Fruit fly (Drosophila melanogaster) whole organism, embryonic: Measurements from ENCODE around the gene MED28.

Experiments
- Ada2b ChIP-seq: fragments of 200-800 bp; sonication (Bioruptor generic); IDR thresholded peaks from 2 replicates; pipeline ENCODE4 v1.3.6; 2022; ENCODE audit warnings: missing biosample characterization, missing genetic modification characterization
- Asciz ChIP-seq: fragments of 200-800 bp; sonication (Bioruptor generic); optimal IDR thresholded peaks from 2 replicates; lab custom pipeline; 2017; ENCODE audit warnings: missing biosample characterization, mild to moderate bottlenecking, missing genetic modification characterization, missing genetic modification reagents
- CG10267 ChIP-seq: fragments of 200-800 bp; sonication (Bioruptor generic); optimal IDR thresholded peaks from 2 replicates; lab custom pipeline; 2018; ENCODE audit warnings: missing biosample characterization, mild to moderate bottlenecking, missing genetic modification characterization, moderate library complexity
- CG10959 ChIP-seq: fragments of 200-800 bp; sonication (Bioruptor generic); IDR thresholded peaks from 2 replicates; pipeline ENCODE4 v1.3.6; 2022; ENCODE audit warnings: missing biosample characterization, missing genetic modification characterization
- CG11093 ChIP-seq: fragments of 200-800 bp; sonication (Bioruptor generic); IDR thresholded peaks from 3 replicates; pipeline ENCODE4 v1.3.6; 2022; ENCODE audit warnings: missing biosample characterization, missing genetic modification characterization
- CG12391 ChIP-seq: fragments of 200-800 bp; sonication (Bioruptor generic); optimal IDR thresholded peaks from 3 replicates; lab custom pipeline; 2018; ENCODE audit warnings: missing biosample characterization, mild to moderate bottlenecking, missing genetic modification characterization, moderate library complexity
- CG17612 ChIP-seq: fragments of 200-800 bp; sonication (Bioruptor generic); IDR thresholded peaks from 2 replicates; pipeline ENCODE4 v1.3.6; 2022; ENCODE audit warnings: missing biosample characterization, missing genetic modification characterization
- CG17802 ChIP-seq: fragments of 200-800 bp; sonication (Bioruptor generic); optimal IDR thresholded peaks from 2 replicates; lab custom pipeline; 2018; ENCODE audit warnings: missing biosample characterization, mild to moderate bottlenecking, missing genetic modification characterization, moderate library complexity
- CG18764 ChIP-seq: fragments of 200-800 bp; sonication (Bioruptor generic); optimal IDR thresholded peaks from 3 replicates; lab custom pipeline; 2016; ENCODE audit warnings: missing biosample characterization, missing genetic modification characterization
- CG2202 ChIP-seq: fragments of 200-800 bp; sonication (Bioruptor generic); optimal IDR thresholded peaks from 2 replicates; lab custom pipeline; 2018; ENCODE audit warnings: missing biosample characterization, mild to moderate bottlenecking, missing genetic modification characterization
- CG2712 ChIP-seq: fragments of 200-800 bp; optimal IDR thresholded peaks from 3 replicates; lab custom pipeline; 2019; ENCODE audit warnings: missing biosample characterization, mild to moderate bottlenecking, missing genetic modification characterization, moderate library complexity
- CG2875 ChIP-seq: fragments of 200-800 bp; sonication (Bioruptor generic); optimal IDR thresholded peaks from 2 replicates; lab custom pipeline; 2017; ENCODE audit warnings: missing biosample characterization, mild to moderate bottlenecking, missing genetic modification characterization, missing genetic modification reagents
- CG32767 ChIP-seq: fragments of 200-800 bp; sonication (Bioruptor generic); IDR thresholded peaks from 2 replicates; pipeline ENCODE4 v1.3.6; 2022; ENCODE audit warnings: missing biosample characterization, missing genetic modification characterization
- CG32772 ChIP-seq: fragments of 200-800 bp; sonication (Bioruptor generic); IDR thresholded peaks from 2 replicates; pipeline ENCODE4 v1.3.6; 2022; ENCODE audit warnings: missing biosample characterization, missing genetic modification characterization
- CG3847 ChIP-seq: fragments of 200-800 bp; sonication (Bioruptor generic); IDR thresholded peaks from 2 replicates; pipeline ENCODE4 v1.3.6; 2022; ENCODE audit warnings: missing biosample characterization, missing genetic modification characterization
- CG42726 ChIP-seq: fragments of 200-800 bp; sonication (Bioruptor generic); IDR thresholded peaks from 2 replicates; pipeline ENCODE4 v1.3.6; 2022; ENCODE audit warnings: missing biosample characterization, missing genetic modification characterization; ENCODE audit not compliant: partially characterized antibody
- CG4282 ChIP-seq: fragments of 200-800 bp; sonication (Bioruptor generic); optimal IDR thresholded peaks from 2 replicates; lab custom pipeline; 2016; ENCODE audit warnings: missing biosample characterization, missing genetic modification characterization
- CG6689 ChIP-seq: fragments of 200-800 bp; sonication (Bioruptor generic); IDR thresholded peaks from 2 replicates; pipeline ENCODE4 v1.3.6; 2022; ENCODE audit warnings: missing biosample characterization, missing genetic modification characterization
- CG6791 ChIP-seq: fragments of 200-800 bp; sonication (Bioruptor generic); IDR thresholded peaks from 3 replicates; pipeline ENCODE4 v1.3.6; 2022; ENCODE audit warnings: missing biosample characterization, missing genetic modification characterization; ENCODE audit not compliant: partially characterized antibody
- CG7271 ChIP-seq: fragments of 200-800 bp; sonication (Bioruptor generic); optimal IDR thresholded peaks from 2 replicates; lab custom pipeline; 2018; ENCODE audit warnings: missing biosample characterization, mild to moderate bottlenecking, missing genetic modification characterization, moderate library complexity
- CTCF ChIP-seq: fragments of 200-800 bp; sonication (Bioruptor generic); optimal IDR thresholded peaks from 2 replicates; lab custom pipeline; 2017; ENCODE audit warnings: missing biosample characterization, mild to moderate bottlenecking, missing genetic modification characterization, moderate library complexity
- H2.0 ChIP-seq: fragments of 200-800 bp; sonication (Bioruptor generic); IDR thresholded peaks from 2 replicates; pipeline ENCODE4 v1.3.6; 2022; ENCODE audit warnings: missing biosample characterization, missing genetic modification characterization
- HHEX ChIP-seq: fragments of 200-800 bp; sonication (Bioruptor generic); optimal IDR thresholded peaks from 3 replicates; lab custom pipeline; 2017; ENCODE audit warnings: missing biosample characterization, mild to moderate bottlenecking, missing genetic modification characterization, missing genetic modification reagents
- HLH4C ChIP-seq: fragments of 200-800 bp; sonication (Bioruptor generic); IDR thresholded peaks from 3 replicates; pipeline ENCODE4 v1.3.6; 2022; ENCODE audit warnings: missing biosample characterization, missing genetic modification characterization; ENCODE audit not compliant: partially characterized antibody
- HmgD ChIP-seq: fragments of 200-800 bp; sonication (Bioruptor generic); optimal IDR thresholded peaks from 3 replicates; lab custom pipeline; 2016; ENCODE audit warnings: missing biosample characterization, missing genetic modification characterization
- Hmr ChIP-seq: fragments of 200-800 bp; sonication (Bioruptor generic); optimal IDR thresholded peaks from 3 replicates; lab custom pipeline; 2017; ENCODE audit warnings: mild to moderate bottlenecking, missing biosample characterization, missing genetic modification reagents, missing genetic modification characterization
- Hr39 ChIP-seq: fragments of >200 bp; optimal IDR thresholded peaks from 2 replicates; lab custom pipeline; 2017
- Kr ChIP-seq: fragments of 200-800 bp; sonication (Bioruptor generic); optimal IDR thresholded peaks from 2 replicates; lab custom pipeline; 2017; ENCODE audit warnings: missing biosample characterization, mild to moderate bottlenecking, missing genetic modification characterization
- MBD-R2 ChIP-seq: fragments of 200-800 bp; sonication (Bioruptor generic); IDR thresholded peaks from 2 replicates; pipeline ENCODE4 v1.3.6; 2022; ENCODE audit warnings: missing biosample characterization, missing genetic modification characterization
- Mrtf ChIP-seq: fragments of 200-800 bp; sonication (Bioruptor generic); IDR thresholded peaks from 3 replicates; pipeline ENCODE4 v1.3.6; 2022; ENCODE audit warnings: missing biosample characterization, missing genetic modification characterization
- Xbp1 ChIP-seq: fragments of 200-800 bp; sonication (Bioruptor generic); optimal IDR thresholded peaks from 3 replicates; lab custom pipeline; 2016; ENCODE audit warnings: missing biosample characterization, mild to moderate bottlenecking, missing genetic modification characterization
- ac ChIP-seq: fragments of 200-800 bp; sonication (Bioruptor generic); optimal IDR thresholded peaks from 3 replicates; lab custom pipeline; 2017; ENCODE audit warnings: missing biosample characterization, mild to moderate bottlenecking, missing genetic modification characterization
- bcd ChIP-seq: fragments of 200-800 bp; sonication (Bioruptor generic); optimal IDR thresholded peaks from 2 replicates; lab custom pipeline; 2017; ENCODE audit warnings: missing biosample characterization, mild to moderate bottlenecking, missing genetic modification characterization
- bsh ChIP-seq, 2 experiments: fragments of 200-800 bp; sonication (Bioruptor generic); optimal IDR thresholded peaks; 2 replicates each; lab custom pipeline; 2017 to 2018; ENCODE audit warnings: mild to moderate bottlenecking in 2 of 2, missing biosample characterization in 2 of 2, missing genetic modification characterization in 2 of 2, moderate library complexity in 1 of 2
- caup ChIP-seq: fragments of 200-800 bp; sonication (Bioruptor generic); optimal IDR thresholded peaks from 3 replicates; lab custom pipeline; 2017; ENCODE audit warnings: missing biosample characterization, mild to moderate bottlenecking, missing genetic modification characterization, moderate library complexity; ENCODE audit not compliant: severe bottlenecking
- dm ChIP-seq: fragments of 200-800 bp; sonication (Bioruptor generic); optimal IDR thresholded peaks from 3 replicates; lab custom pipeline; 2016; ENCODE audit warnings: missing biosample characterization, missing genetic modification characterization
- eyg ChIP-seq: fragments of 200-800 bp; sonication (Bioruptor generic); optimal IDR thresholded peaks from 3 replicates; lab custom pipeline; 2016; ENCODE audit warnings: missing biosample characterization, missing genetic modification characterization
- gsb ChIP-seq: fragments of 200-800 bp; sonication (Bioruptor generic); IDR thresholded peaks from 2 replicates; pipeline ENCODE4 v1.3.6; 2022; ENCODE audit warnings: missing biosample characterization, missing genetic modification characterization
- her ChIP-seq: fragments of 200-800 bp; sonication (Bioruptor generic); optimal IDR thresholded peaks from 2 replicates; lab custom pipeline; 2016; ENCODE audit warnings: missing biosample characterization, missing genetic modification characterization
- hkb ChIP-seq, 2 experiments: fragments of 200-800 bp in 1 of 2; fragments of >200 bp in 1 of 2; sonication (Bioruptor generic) in 1 of 2; IDR thresholded peaks in 1 of 2; optimal IDR thresholded peaks in 1 of 2; 2 replicates each; pipeline versions ENCODE4 v1.3.6 to Lab custom; 2017 to 2022; ENCODE audit warnings: missing biosample characterization in 1 of 2, missing genetic modification characterization in 1 of 2
- inv ChIP-seq: fragments of 200-800 bp; sonication (Bioruptor generic); IDR thresholded peaks from 2 replicates; pipeline ENCODE4 v1.3.6; 2022; ENCODE audit warnings: missing biosample characterization, missing genetic modification characterization; ENCODE audit not compliant: partially characterized antibody
- nom ChIP-seq: fragments of 200-800 bp; sonication (Bioruptor generic); optimal IDR thresholded peaks from 2 replicates; lab custom pipeline; 2017; ENCODE audit warnings: missing biosample characterization, missing genetic modification characterization, mild to moderate bottlenecking, moderate library complexity, missing genetic modification reagents
- phol ChIP-seq: fragments of 200-800 bp; sonication (Bioruptor generic); optimal IDR thresholded peaks from 3 replicates; lab custom pipeline; 2018; ENCODE audit warnings: missing biosample characterization, mild to moderate bottlenecking, missing genetic modification characterization, moderate library complexity
- pzg ChIP-seq: fragments of 200-800 bp; sonication (Bioruptor generic); optimal IDR thresholded peaks from 3 replicates; lab custom pipeline; 2018; ENCODE audit warnings: missing biosample characterization, mild to moderate bottlenecking, missing genetic modification characterization, moderate library complexity
- ro ChIP-seq: fragments of 200-800 bp; sonication (Bioruptor generic); IDR thresholded peaks from 2 replicates; pipeline ENCODE4 v1.3.6; 2022; ENCODE audit warnings: missing biosample characterization, missing genetic modification characterization
- sc ChIP-seq, 3 experiments: fragments of >200 bp in 2 of 3; fragments of 200-800 bp in 1 of 3; sonication (Bioruptor generic) in 1 of 3; optimal IDR thresholded peaks; 2 replicates in 2 of 3; 3 replicates in 1 of 3; lab custom pipeline; 2017; ENCODE audit warnings: mild to moderate bottlenecking in 1 of 3, missing biosample characterization in 1 of 3, missing genetic modification characterization in 1 of 3, missing genetic modification reagents in 1 of 3
- sima ChIP-seq: fragments of 200-800 bp; sonication (Bioruptor generic); optimal IDR thresholded peaks from 2 replicates; lab custom pipeline; 2016; ENCODE audit warnings: missing biosample characterization, missing genetic modification characterization
- ttk ChIP-seq: fragments of 200-800 bp; sonication (Bioruptor generic); IDR thresholded peaks from 2 replicates; pipeline ENCODE4 v2.1.2; 2022; ENCODE audit warnings: missing biosample characterization, missing genetic modification characterization
- yki ChIP-seq: fragments of >200 bp; optimal IDR thresholded peaks from 3 replicates; lab custom pipeline; 2018
- zen2 ChIP-seq: fragments of 200-800 bp; sonication (Bioruptor generic); IDR thresholded peaks from 3 replicates; pipeline ENCODE4 v1.3.6; 2022; ENCODE audit warnings: missing biosample characterization, missing genetic modification characterization; ENCODE audit not compliant: partially characterized antibody

The MED28 gene

DNA sequence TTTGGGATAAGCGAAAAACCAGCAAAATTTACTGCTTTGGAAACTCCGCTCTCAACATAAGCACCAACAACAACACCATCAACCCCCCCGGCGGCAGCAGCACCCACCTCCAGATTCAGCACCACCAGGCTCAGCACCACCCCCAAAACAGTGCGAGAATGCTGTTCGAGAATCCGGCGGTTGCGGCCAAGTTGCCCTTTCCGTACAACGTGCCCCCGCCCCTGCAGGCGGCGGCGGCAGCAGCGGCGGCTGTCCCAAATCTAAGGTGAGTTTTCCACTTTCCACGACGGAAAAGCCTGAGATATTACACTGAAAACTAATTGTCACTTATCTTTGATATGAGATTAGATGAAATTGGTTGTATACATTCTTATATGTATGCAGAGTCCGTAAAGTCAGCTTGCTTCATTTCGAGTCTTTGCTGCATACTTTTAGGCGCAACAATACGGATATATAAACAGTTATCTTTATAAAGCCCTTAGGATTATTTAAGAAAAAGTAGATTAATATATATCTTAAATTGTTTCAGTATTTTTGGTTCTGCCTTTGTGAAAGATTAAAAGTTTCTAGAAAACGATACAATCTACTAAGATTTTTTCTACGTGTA is 42.8 kb downstream of the MED28 start (continued):
- no peak for TF ChIP-seq ttk (GFP tag; lab: Robert Waterston, UW)
- TF ChIP-seq Hr39 (lab: Kevin White, UChicago), result no peak
- TF ChIP-seq CG6689 (GFP tag; lab: Robert Waterston, UW), result 0 out of 2 replicates have a peak, but pooled peaks have one; percentile 26
- TF ChIP-seq CG11093 (GFP tag; lab: Robert Waterston, UW), result no peak
- TF ChIP-seq HmgD (GFP tag; lab: Kevin White, UChicago), result no peak
- no peak for TF ChIP-seq CTCF (GFP tag; lab: Kevin White, UChicago)
- TF ChIP-seq CG18764 (GFP tag; lab: Kevin White, UChicago), result no peak
- no peak for TF ChIP-seq Mrtf (GFP tag; lab: Robert Waterston, UW)
- no peak for TF ChIP-seq nom (GFP tag; lab: Kevin White, UChicago)
- TF ChIP-seq sima (GFP tag; lab: Kevin White, UChicago), result no peak
- TF ChIP-seq CG32772 (GFP tag; lab: Robert Waterston, UW), result no peak
- no peak for TF ChIP-seq zen2 (GFP tag; lab: Robert Waterston, UW)
- TF ChIP-seq H2.0 (GFP tag; lab: Robert Waterston, UW), result no peak
- peak; percentile 23 for TF ChIP-seq CG12391 (tag; lab: Kevin White, UChicago)
- peak; percentile 12 for TF ChIP-seq Xbp1
- TF ChIP-seq sc (optimal IDR thresholded peaks at IDR 0.05; lab: Kevin White, UChicago), result no peak
- TF ChIP-seq sc (GFP tag; optimal IDR thresholded peaks at IDR 0.05; lab: Kevin White, UChicago), result peak; percentile 24
- no peak for TF ChIP-seq CG7271 (tag; lab: Kevin White, UChicago)
- TF ChIP-seq Kr (GFP tag; lab: Kevin White, UChicago), result no peak
- no peak for TF ChIP-seq yki (lab: Kevin White, UChicago)
- no peak for TF ChIP-seq ac (GFP tag; lab: Kevin White, UChicago)
- no peak for TF ChIP-seq CG3847
- peak; percentile 36 for TF ChIP-seq phol (tag; lab: Kevin White, UChicago)
- peak; percentile 45 for TF ChIP-seq CG2712
- no peak for TF ChIP-seq CG42726 (GFP tag; lab: Robert Waterston, UW)
- peak; percentile 48 for TF ChIP-seq Hmr (GFP tag; lab: Kevin White, UChicago)
- no peak for TF ChIP-seq HLH4C (GFP tag; lab: Robert Waterston, UW)
- no peak for TF ChIP-seq ro
- TF ChIP-seq bcd (GFP tag; lab: Kevin White, UChicago), result no peak
- no peak for TF ChIP-seq pzg (GFP tag; lab: Kevin White, UChicago)
- peak; percentile 17 for TF ChIP-seq Asciz (GFP tag; lab: Kevin White, UChicago)
- no peak for TF ChIP-seq MBD-R2 (GFP tag; lab: Robert Waterston, UW)
- TF ChIP-seq eyg (GFP tag; lab: Kevin White, UChicago), result no peak
- no peak for TF ChIP-seq dm (GFP tag; lab: Kevin White, UChicago)
- TF ChIP-seq Ada2b (GFP tag; lab: Robert Waterston, UW), result no peak
- no peak for TF ChIP-seq CG2875
- peak; percentile 1 for TF ChIP-seq CG10267 (tag; lab: Kevin White, UChicago)
- TF ChIP-seq caup (GFP tag; lab: Kevin White, UChicago), result peak; percentile 15
- TF ChIP-seq CG6791 (GFP tag; lab: Robert Waterston, UW), result no peak
- no peak for TF ChIP-seq CG2202 (tag; lab: Kevin White, UChicago)
- TF ChIP-seq CG4282, result no peak
- TF ChIP-seq CG32767 (GFP tag; lab: Robert Waterston, UW), result no peak
- TF ChIP-seq HHEX (GFP tag; lab: Kevin White, UChicago), result peak; percentile 25
- TF ChIP-seq inv (GFP tag; lab: Robert Waterston, UW), result no peak
- TF ChIP-seq her, result no peak
- no peak for TF ChIP-seq CG17612
- TF ChIP-seq gsb (GFP tag; lab: Robert Waterston, UW), result no peak
- TF ChIP-seq CG10959 (GFP tag; lab: Robert Waterston, UW), result no peak
- peak in 1 of 2 experiments; percentile 43 for TF ChIP-seq bsh (GFP tag; optimal IDR thresholded peaks at IDR 0.05; lab: Kevin White, UChicago)
- no peak for TF ChIP-seq hkb (optimal IDR thresholded peaks at IDR 0.05; lab: Kevin White, UChicago)
- TF ChIP-seq hkb (GFP tag; IDR thresholded peaks at IDR 0.05; lab: Robert Waterston, UW), result no peak
- no peak for TF ChIP-seq CG17802 (tag; lab: Kevin White, UChicago)
